Worm (Caenorhabditis elegans): Measurements from ENCODE around the gene max-1.

DNA sequence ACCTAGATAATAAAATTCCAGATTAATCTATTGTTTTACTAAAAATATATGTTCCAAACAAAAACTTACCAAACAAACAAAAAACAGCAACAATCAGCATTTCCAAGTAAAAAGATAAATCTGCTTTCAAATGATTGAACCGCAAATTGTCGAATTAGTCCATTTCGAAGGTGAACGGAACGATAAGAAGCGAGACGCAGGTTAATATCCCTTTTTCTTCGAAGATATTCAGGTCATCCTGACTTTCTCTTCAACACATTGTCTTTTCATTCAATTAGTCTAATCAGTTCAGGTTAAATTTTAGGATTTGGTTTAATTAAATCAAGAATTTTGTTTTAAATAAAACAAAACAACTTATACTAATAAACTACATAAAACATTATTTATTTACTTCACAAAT, 13.4 kb upstream of the max-1 start, which contains the start of gene B0365.9:
- no peak for TF ChIP-seq mab-5 (tag; optimal IDR thresholded peaks at IDR 0.05)
- TF ChIP-seq pha-4 (tag; optimal IDR thresholded peaks at IDR 0.05), result no peak
- TF ChIP-seq nhr-76 (tag; optimal IDR thresholded peaks at IDR 0.05), result no peak
- no peak for TF ChIP-seq lin-32 (GFP tag; optimal IDR thresholded peaks at IDR 0.05)
- no peak for TF ChIP-seq snpc-4 (tag; optimal IDR thresholded peaks at IDR 0.05)

Measured in whole organism, mixed stage, embryonic.